Worm (Caenorhabditis elegans): ENCODE results near the gene sqv-3.

Gene sqv-3

DNA sequence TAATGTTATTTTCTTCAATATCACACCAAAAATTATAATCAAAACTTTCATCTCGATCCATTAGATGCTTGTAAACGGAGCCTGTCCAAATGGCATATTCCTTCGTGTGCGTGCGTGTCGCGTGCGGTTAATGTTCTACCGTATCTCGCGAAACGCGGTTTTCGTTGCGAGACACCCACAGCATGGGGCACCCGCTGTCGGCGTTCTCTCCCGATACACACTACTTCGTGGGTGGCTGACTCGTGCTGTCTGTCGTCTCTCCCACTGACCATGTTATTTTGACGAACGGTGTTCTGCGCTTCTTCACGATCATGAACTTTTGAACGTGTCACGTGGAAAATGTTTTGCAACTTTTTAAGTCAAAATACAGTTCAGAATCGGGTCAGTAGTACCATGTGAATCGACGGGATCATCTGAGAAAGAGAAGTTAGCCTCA is 14.7 kb downstream of the sqv-3 start (continued):
- peak; percentile 54 for TF ChIP-seq ceh-14 (tag; optimal IDR thresholded peaks at IDR 0.05)
- TF ChIP-seq ref-2 (tag; optimal IDR thresholded peaks at IDR 0.05) = peak; percentile 98
- peak; percentile 84 for TF ChIP-seq syd-9 (tag; optimal IDR thresholded peaks at IDR 0.05)
- TF ChIP-seq K09A11.1 (tag; optimal IDR thresholded peaks at IDR 0.05; ENCODE audit: insufficient read depth) = peak; percentile 36
- no peak for TF ChIP-seq npax-4 (tag; optimal IDR thresholded peaks at IDR 0.05)
- TF ChIP-seq K02D7.2 (tag; optimal IDR thresholded peaks at IDR 0.05) = peak; percentile 29
- peak; percentile 51 for TF ChIP-seq ceh-2 (tag; optimal IDR thresholded peaks at IDR 0.05)
- peak; percentile 70 for TF ChIP-seq unc-55 (GFP tag; optimal IDR thresholded peaks at IDR 0.05)
- peak; percentile 76 for TF ChIP-seq madf-2 (tag; optimal IDR thresholded peaks at IDR 0.05)
- peak; percentile 62 for TF ChIP-seq ets-4 (tag; optimal IDR thresholded peaks at IDR 0.05)
- peak; percentile 65 for TF ChIP-seq gmeb-2 (tag; optimal IDR thresholded peaks at IDR 0.05)
- peak; percentile 51 for TF ChIP-seq Y22D7AL.16 (tag; optimal IDR thresholded peaks at IDR 0.05)
- TF ChIP-seq dmd-4 (tag; optimal IDR thresholded peaks at IDR 0.05; ENCODE audit: borderline replicate concordance) = peak; percentile 79
- TF ChIP-seq C38D4.7 (GFP tag; optimal IDR thresholded peaks at IDR 0.05) = peak; percentile 66
- TF ChIP-seq pqm-1 (tag; optimal IDR thresholded peaks at IDR 0.05) = peak; percentile 57
- peak; percentile 78 for TF ChIP-seq elt-2 (tag; optimal IDR thresholded peaks at IDR 0.05)
- TF ChIP-seq ceh-22 (tag; optimal IDR thresholded peaks at IDR 0.05) = no peak
- TF ChIP-seq F13H6.1 (tag; optimal IDR thresholded peaks at IDR 0.05) = peak; percentile 89
- TF ChIP-seq ahr-1 (tag; optimal IDR thresholded peaks at IDR 0.05) = peak; percentile 8
- peak; percentile 76 for TF ChIP-seq ceh-19 (GFP tag; optimal IDR thresholded peaks at IDR 0.05)
- peak; percentile 92 for TF ChIP-seq pros-1 (tag; optimal IDR thresholded peaks at IDR 0.05)
- TF ChIP-seq hlh-8 (tag; optimal IDR thresholded peaks at IDR 0.05) = peak; percentile 50
- TF ChIP-seq tbx-2 (tag; optimal IDR thresholded peaks at IDR 0.05) = peak; percentile 92
- no peak for TF ChIP-seq elt-4 (tag; optimal IDR thresholded peaks at IDR 0.05)
- peak; percentile 56 for TF ChIP-seq pax-1 (tag; optimal IDR thresholded peaks at IDR 0.05)
- TF ChIP-seq fkh-6 (tag; optimal IDR thresholded peaks at IDR 0.05) = peak; percentile 20
- TF ChIP-seq unc-86 (tag; optimal IDR thresholded peaks at IDR 0.05) = peak; percentile 52
- TF ChIP-seq sox-2 (GFP tag; IDR thresholded peaks at IDR 0.05) = peak; percentile 61
- peak; percentile 55 for TF ChIP-seq ceh-45 (GFP tag; IDR thresholded peaks at IDR 0.05)
- peak; percentile 81 for TF ChIP-seq ztf-16 (tag; optimal IDR thresholded peaks at IDR 0.05)
- peak; percentile 22 for TF ChIP-seq ttx-3 (tag; optimal IDR thresholded peaks at IDR 0.05)
- TF ChIP-seq unc-42 (tag; optimal IDR thresholded peaks at IDR 0.05) = peak; percentile 82
- peak; percentile 93 for TF ChIP-seq ceh-18 (tag; optimal IDR thresholded peaks at IDR 0.05)
- peak; percentile 52 for TF ChIP-seq eyg-1 (tag; optimal IDR thresholded peaks at IDR 0.05)
- TF ChIP-seq nfya-1 (tag; optimal IDR thresholded peaks at IDR 0.05) = peak; percentile 99
- peak; percentile 57 for TF ChIP-seq C08G9.2 (tag; optimal IDR thresholded peaks at IDR 0.05)
- TF ChIP-seq odd-2 (tag; optimal IDR thresholded peaks at IDR 0.05) = no peak

DNA sequence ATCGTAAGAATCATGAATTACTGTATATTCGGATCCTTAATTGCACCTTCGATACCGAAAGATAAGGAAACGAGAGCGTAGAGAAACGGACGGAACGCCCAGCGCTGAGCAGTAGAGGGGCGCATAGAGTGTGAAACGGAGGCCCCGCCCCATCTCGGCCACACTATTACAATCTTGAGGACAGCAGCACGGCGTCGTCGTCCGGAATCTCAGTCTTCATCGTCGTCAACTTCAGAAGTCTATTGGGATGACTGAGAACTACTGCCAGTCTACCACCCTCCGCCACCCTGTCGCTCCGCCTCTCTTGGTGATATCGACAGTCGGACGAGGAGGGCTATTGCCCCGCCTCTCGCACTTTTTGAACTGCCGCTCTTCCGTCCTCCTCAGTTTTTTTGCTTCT is 15.4 kb downstream of the sqv-3 start:
- TF ChIP-seq hlh-6 (tag; optimal IDR thresholded peaks at IDR 0.05) (no peak), ama-1 (optimal IDR thresholded peaks at IDR 0.05) (no peak), pax-1 (tag; optimal IDR thresholded peaks at IDR 0.05) (no peak), pag-3 (tag; optimal IDR thresholded peaks at IDR 0.05; ENCODE audit: borderline replicate concordance) (no peak), tbx-2 (tag; optimal IDR thresholded peaks at IDR 0.05) (no peak), pha-2 (tag; optimal IDR thresholded peaks at IDR 0.05) (no peak), lim-6 (tag; optimal IDR thresholded peaks at IDR 0.05) (no peak), ets-4 (tag; optimal IDR thresholded peaks at IDR 0.05) (no peak), nhr-11 (tag; optimal IDR thresholded peaks at IDR 0.05) (no peak), ceh-45 (GFP tag; IDR thresholded peaks at IDR 0.05) (no peak), dmd-4 (tag; optimal IDR thresholded peaks at IDR 0.05; ENCODE audit: borderline replicate concordance) (no peak), ceh-6 (GFP tag; optimal IDR thresholded peaks at IDR 0.05) (no peak), che-1 (tag; optimal IDR thresholded peaks at IDR 0.05) (no peak), hlh-30 (tag; optimal IDR thresholded peaks at IDR 0.05; ENCODE audit: insufficient read depth) (no peak), unc-55 (GFP tag; optimal IDR thresholded peaks at IDR 0.05) (no peak), ceh-31 (tag; optimal IDR thresholded peaks at IDR 0.05) (no peak)
